Worm (Caenorhabditis elegans) whole organism, early embryonic: ENCODE measurements around the gene C17B7.8.

Experiments
- B0310.2 ChIP-seq: sonication (generic microtip); optimal IDR thresholded peaks from 2 replicates; lab custom pipeline; 2016; ENCODE audit warnings: mild to moderate bottlenecking, missing genetic modification characterization, missing compliant biosample characterization
- F13C5.2 ChIP-seq: sonication (generic microtip); optimal IDR thresholded peaks from 2 replicates; lab custom pipeline; 2017; ENCODE audit warnings: mild to moderate bottlenecking, missing genetic modification characterization, inconsistent platforms, missing compliant biosample characterization
- aly-1 ChIP-seq: sonication (generic microtip); optimal IDR thresholded peaks from 2 replicates; lab custom pipeline; 2016; ENCODE audit warnings: missing genetic modification characterization, missing compliant biosample characterization
- ama-1 ChIP-seq: fragments of 150-350 bp; optimal IDR thresholded peaks from 2 replicates; lab custom pipeline; 2014
- ceh-13 ChIP-seq: fragments of 200-800 bp; sonication (Bioruptor generic); optimal IDR thresholded peaks from 2 replicates; lab custom pipeline; 2018; ENCODE audit warnings: mild to moderate bottlenecking, missing genetic modification characterization, missing compliant biosample characterization
- ceh-36 ChIP-seq: sonication (generic microtip); optimal IDR thresholded peaks from 2 replicates; lab custom pipeline; 2016; ENCODE audit warnings: missing genetic modification characterization, inconsistent platforms, missing compliant biosample characterization
- ets-7 ChIP-seq: sonication (generic microtip); optimal IDR thresholded peaks from 2 replicates; lab custom pipeline; 2016; ENCODE audit warnings: missing genotype, missing genetic modification characterization, missing compliant biosample characterization
- flt-1 ChIP-seq: fragments of 200-800 bp; sonication (Bioruptor generic); IDR thresholded peaks from 2 replicates; pipeline ENCODE4 v1.3.6; 2022; ENCODE audit warnings: missing genetic modification characterization, missing compliant biosample characterization
- hmbx-1 ChIP-seq: sonication (generic microtip); optimal IDR thresholded peaks from 2 replicates; lab custom pipeline; 2016; ENCODE audit warnings: mild to moderate bottlenecking, missing genetic modification characterization, missing compliant biosample characterization
- hmg-4 ChIP-seq: fragments of 200-800 bp; sonication (Bioruptor generic); optimal IDR thresholded peaks from 2 replicates; lab custom pipeline; 2018; ENCODE audit warnings: mild to moderate bottlenecking, missing genetic modification characterization, missing compliant biosample characterization
- hnd-1 ChIP-seq: sonication (generic microtip); optimal IDR thresholded peaks from 2 replicates; lab custom pipeline; 2016; ENCODE audit warnings: missing genetic modification characterization, missing compliant biosample characterization
- pes-1 ChIP-seq: fragments of 200-800 bp; sonication (Bioruptor generic); IDR thresholded peaks from 2 replicates; pipeline ENCODE4 v1.3.6; 2022; ENCODE audit warnings: missing genetic modification reagents, missing genetic modification characterization, missing compliant biosample characterization
- scrt-1 ChIP-seq: fragments of 200-800 bp; sonication (Bioruptor generic); IDR thresholded peaks from 2 replicates; pipeline ENCODE4 v1.3.6; 2022; ENCODE audit warnings: missing genetic modification characterization, missing compliant biosample characterization
- sea-1 ChIP-seq: fragments of 200-800 bp; sonication (Bioruptor generic); conservative IDR thresholded peaks from 2 replicates; pipeline ENCODE4 v1.3.6; 2022; ENCODE audit warnings: missing genetic modification characterization, missing compliant biosample characterization
- tbx-11 ChIP-seq: fragments of 200-800 bp; sonication (Bioruptor generic); IDR thresholded peaks from 2 replicates; pipeline ENCODE4 v1.3.6; 2022; ENCODE audit warnings: missing genetic modification characterization, missing compliant biosample characterization
- tbx-37 ChIP-seq: fragments of 200-800 bp; sonication (Bioruptor generic); conservative IDR thresholded peaks from 2 replicates; pipeline ENCODE4 v1.3.6; 2022; ENCODE audit warnings: missing genetic modification reagents, missing genetic modification characterization, missing compliant biosample characterization
- tra-4 ChIP-seq: sonication (generic microtip); optimal IDR thresholded peaks from 2 replicates; lab custom pipeline; 2017; ENCODE audit warnings: missing genetic modification characterization, missing compliant biosample characterization

Gene C17B7.8

ce11 chrV:3352925-3353324 lies 28.8 kb upstream of the C17B7.8 start, which contains the start of gene C17B7.12:
Gene C17B7.12 (plus strand): TSS chrV:3353225.
- TF ChIP-seq ceh-13 (GFP tag; lab: Kevin White, UChicago) (no peak), tbx-37 (GFP tag; lab: Robert Waterston, UW) (no peak), B0310.2 (no peak), aly-1 (no peak)

- TF ChIP-seq tra-4: no peak
- TF ChIP-seq B0310.2: no peak
- TF ChIP-seq pes-1 (GFP tag; lab: Robert Waterston, UW): no peak
- no peak for TF ChIP-seq ceh-13 (GFP tag; lab: Kevin White, UChicago)
- no peak for TF ChIP-seq sea-1
- no peak for TF ChIP-seq tbx-37 (GFP tag; lab: Robert Waterston, UW)
- TF ChIP-seq F13C5.2 (tag; lab: Kevin White, UChicago): no peak
Observed at ce11 chrV:3351266-3351665, 27.2 kb upstream of the C17B7.8 start, which contains the start of gene str-63. Gene str-63 (plus strand): TSS chrV:3351566.

- TF ChIP-seq B0310.2 (no peak), sea-1 (no peak), tbx-11 (GFP tag; lab: Robert Waterston, UW) (no peak), ceh-36 (tag; lab: Kevin White, UChicago) (no peak), ceh-13 (GFP tag; lab: Kevin White, UChicago) (no peak), F13C5.2 (tag; lab: Kevin White, UChicago) (no peak), hmg-4 (GFP tag; lab: Kevin White, UChicago) (no peak), hmbx-1 (tag; lab: Kevin White, UChicago) (no peak)
Observed at ce11 chrV:3349877-3350276, 25.8 kb upstream of the C17B7.8 start, which contains the start of gene C17B7.15. Gene C17B7.15 (plus strand): TSS chrV:3350177.

ce11 chrV:3347486-3347885 lies 23.4 kb upstream of the C17B7.8 start:
- TF ChIP-seq flt-1 (GFP tag; lab: Robert Waterston, UW) (no peak), B0310.2 (no peak), hmg-4 (GFP tag; lab: Kevin White, UChicago) (no peak), aly-1 (no peak), pes-1 (GFP tag; lab: Robert Waterston, UW) (no peak), hnd-1 (tag; lab: Kevin White, UChicago) (no peak), ets-7 (tag; lab: Kevin White, UChicago) (no peak), tbx-37 (GFP tag; lab: Robert Waterston, UW) (no peak), tra-4 (no peak), sea-1 (no peak), F13C5.2 (tag; lab: Kevin White, UChicago) (no peak), ceh-13 (GFP tag; lab: Kevin White, UChicago) (no peak)

ce11 chrV:3346434-3347019 lies 22.4 kb upstream of the C17B7.8 start, which contains the start of gene fbxa-65:
Gene fbxa-65 (minus strand): TSS chrV:3346484.
- TF ChIP-seq tbx-11 (GFP tag; lab: Robert Waterston, UW): no peak
- no peak for TF ChIP-seq F13C5.2 (tag; lab: Kevin White, UChicago)
- TF ChIP-seq hnd-1 (tag; lab: Kevin White, UChicago): no peak
- no peak for TF ChIP-seq hmbx-1 (tag; lab: Kevin White, UChicago)
- TF ChIP-seq aly-1: no peak
- TF ChIP-seq ceh-36 (tag; lab: Kevin White, UChicago): no peak
- TF ChIP-seq tbx-37 (GFP tag; lab: Robert Waterston, UW): no peak
- TF ChIP-seq ets-7 (tag; lab: Kevin White, UChicago): no peak
- no peak for TF ChIP-seq hmg-4 (GFP tag; lab: Kevin White, UChicago)
- TF ChIP-seq ceh-13 (GFP tag; lab: Kevin White, UChicago): no peak
- no peak for TF ChIP-seq sea-1
- TF ChIP-seq pes-1 (GFP tag; lab: Robert Waterston, UW): no peak
- no peak for TF ChIP-seq tra-4

- TF ChIP-seq hmg-4 (GFP tag; lab: Kevin White, UChicago) (no peak), ceh-36 (tag; lab: Kevin White, UChicago) (no peak), F13C5.2 (tag; lab: Kevin White, UChicago) (no peak)
Observed at ce11 chrV:3344001-3344400, 19.9 kb upstream of the C17B7.8 start.

- TF ChIP-seq B0310.2: no peak
- TF ChIP-seq ama-1 (lab: Kevin White, UChicago): no peak
- TF ChIP-seq tbx-11 (GFP tag; lab: Robert Waterston, UW): no peak
- TF ChIP-seq ceh-13 (GFP tag; lab: Kevin White, UChicago): no peak
- TF ChIP-seq tbx-37 (GFP tag; lab: Robert Waterston, UW): no peak
- no peak for TF ChIP-seq scrt-1 (GFP tag; lab: Robert Waterston, UW)
- TF ChIP-seq ets-7 (tag; lab: Kevin White, UChicago): no peak
Observed at ce11 chrV:3342504-3342903, 18.4 kb upstream of the C17B7.8 start, which contains the start of gene C17B7.3. Gene C17B7.3 (plus strand): TSS chrV:3342804.

- TF ChIP-seq tra-4: no peak
- TF ChIP-seq tbx-11 (GFP tag; lab: Robert Waterston, UW): no peak
- no peak for TF ChIP-seq ama-1 (lab: Kevin White, UChicago)
- no peak for TF ChIP-seq F13C5.2 (tag; lab: Kevin White, UChicago)
- no peak for TF ChIP-seq aly-1
- no peak for TF ChIP-seq sea-1
- TF ChIP-seq flt-1 (GFP tag; lab: Robert Waterston, UW): no peak
- TF ChIP-seq ets-7 (tag; lab: Kevin White, UChicago): no peak
- TF ChIP-seq pes-1 (GFP tag; lab: Robert Waterston, UW): no peak
- TF ChIP-seq tbx-37 (GFP tag; lab: Robert Waterston, UW): no peak
- no peak for TF ChIP-seq hmg-4 (GFP tag; lab: Kevin White, UChicago)
- TF ChIP-seq hnd-1 (tag; lab: Kevin White, UChicago): no peak
Observed at ce11 chrV:3341906-3342305, 17.8 kb upstream of the C17B7.8 start, which contains the start of gene C17B7.10. Gene C17B7.10 (minus strand): TSS chrV:3342006.
